Fruit fly (Drosophila melanogaster) whole organism, prepupa: Measurements from ENCODE around the gene He.

Experiments used
- Blimp-1 ChIP-seq: fragments of 200-800 bp; sonication (Bioruptor generic); optimal IDR thresholded peaks from 3 replicates; lab custom pipeline; 2017; ENCODE audit warnings: missing biosample characterization, missing genetic modification characterization, mild to moderate bottlenecking, moderate library complexity, missing genetic modification reagents
- CG10631 ChIP-seq: fragments of 200-800 bp; sonication (Bioruptor generic); optimal IDR thresholded peaks from 2 replicates; lab custom pipeline; 2016; ENCODE audit warnings: missing biosample characterization, missing genetic modification characterization
- CG10669 ChIP-seq: fragments of 200-800 bp; sonication (Bioruptor generic); optimal IDR thresholded peaks from 3 replicates; lab custom pipeline; 2018; ENCODE audit warnings: missing biosample characterization, mild to moderate bottlenecking, missing genetic modification characterization, moderate library complexity
- CG11294 ChIP-seq: fragments of 200-800 bp; sonication (Bioruptor generic); IDR thresholded peaks from 2 replicates; pipeline ENCODE4 v1.3.6; 2022; ENCODE audit warnings: missing biosample characterization, missing genetic modification characterization
- CG11762 ChIP-seq: fragments of 200-800 bp; sonication (Bioruptor generic); optimal IDR thresholded peaks from 3 replicates; lab custom pipeline; 2016; ENCODE audit warnings: missing biosample characterization, missing genetic modification characterization; ENCODE audit not compliant: insufficient read depth
- CG11902 ChIP-seq: fragments of 200-800 bp; sonication (Bioruptor generic); optimal IDR thresholded peaks from 3 replicates; lab custom pipeline; 2016; ENCODE audit warnings: missing biosample characterization, missing genetic modification characterization
- CG15336 ChIP-seq: fragments of 200-800 bp; sonication (Bioruptor generic); IDR thresholded peaks from 2 replicates; pipeline ENCODE4 v1.3.6; 2022; ENCODE audit warnings: missing biosample characterization, missing genetic modification characterization
- CG1621 ChIP-seq: fragments of 200-800 bp; sonication (Bioruptor generic); optimal IDR thresholded peaks from 3 replicates; lab custom pipeline; 2018; ENCODE audit warnings: missing biosample characterization, mild to moderate bottlenecking, missing genetic modification characterization
- CG3032 ChIP-seq: fragments of 200-800 bp; optimal IDR thresholded peaks from 2 replicates; lab custom pipeline; 2019; ENCODE audit warnings: missing biosample characterization, mild to moderate bottlenecking, missing genetic modification characterization, moderate library complexity
- CG31627 ChIP-seq: fragments of 200-800 bp; sonication (Bioruptor generic); optimal IDR thresholded peaks from 3 replicates; lab custom pipeline; 2016; ENCODE audit warnings: missing biosample characterization, missing genetic modification characterization
- CG32006 ChIP-seq: fragments of 200-800 bp; sonication (Bioruptor generic); optimal IDR thresholded peaks from 3 replicates; lab custom pipeline; 2017; ENCODE audit warnings: missing biosample characterization, mild to moderate bottlenecking, missing genetic modification characterization
- CG3919 ChIP-seq: fragments of 200-800 bp; sonication (Bioruptor generic); optimal IDR thresholded peaks from 3 replicates; lab custom pipeline; 2016; ENCODE audit warnings: missing biosample characterization, missing genetic modification characterization
- CG6163 ChIP-seq: fragments of 200-800 bp; sonication (Bioruptor generic); IDR thresholded peaks from 3 replicates; pipeline ENCODE4 v1.3.6; 2022; ENCODE audit warnings: missing biosample characterization, missing genetic modification characterization
- CG6808 ChIP-seq: fragments of 200-800 bp; sonication (Bioruptor generic); optimal IDR thresholded peaks from 3 replicates; lab custom pipeline; 2017; ENCODE audit warnings: missing biosample characterization, missing genetic modification characterization, mild to moderate bottlenecking, moderate library complexity, missing genetic modification reagents
- CG7368 ChIP-seq: fragments of 200-800 bp; sonication (Bioruptor generic); optimal IDR thresholded peaks from 3 replicates; lab custom pipeline; 2016; ENCODE audit warnings: missing biosample characterization, missing genetic modification characterization
- CG8119 ChIP-seq: fragments of 200-800 bp; sonication (Bioruptor generic); IDR thresholded peaks from 3 replicates; pipeline ENCODE4 v1.3.6; 2022; ENCODE audit warnings: missing biosample characterization, missing genetic modification characterization
- Eip75B ChIP-seq: fragments of 200-800 bp; sonication (Bioruptor generic); optimal IDR thresholded peaks from 3 replicates; lab custom pipeline; 2016; ENCODE audit warnings: missing biosample characterization, missing genetic modification characterization
- Eip78C ChIP-seq: fragments of 200-800 bp; sonication (Bioruptor generic); peaks from one replicate; lab custom pipeline; 2016; ENCODE audit warnings: missing biosample characterization, missing genetic modification characterization
- Eip93F ChIP-seq: fragments of 200-800 bp; sonication (Bioruptor generic); optimal IDR thresholded peaks from 2 replicates; lab custom pipeline; 2016; ENCODE audit warnings: missing biosample characterization, mild to moderate bottlenecking, missing genetic modification characterization
- Ets96B ChIP-seq: fragments of 200-800 bp; optimal IDR thresholded peaks from 2 replicates; lab custom pipeline; 2019; ENCODE audit warnings: missing biosample characterization, mild to moderate bottlenecking, missing genetic modification characterization, moderate library complexity
- Hr38 ChIP-seq: sonication (Bioruptor generic); optimal IDR thresholded peaks from 2 replicates; lab custom pipeline; 2016; ENCODE audit warnings: missing biosample characterization, missing genetic modification characterization
- Hr39 ChIP-seq: fragments of 200-800 bp; sonication (Bioruptor generic); optimal IDR thresholded peaks from 2 replicates; lab custom pipeline; 2016; ENCODE audit warnings: missing biosample characterization, missing genetic modification characterization
- Lpt ChIP-seq: fragments of 200-800 bp; sonication (Bioruptor generic); optimal IDR thresholded peaks from 3 replicates; lab custom pipeline; 2016; ENCODE audit warnings: missing biosample characterization, missing genetic modification characterization
- OdsH ChIP-seq: fragments of 200-800 bp; sonication (Bioruptor generic); optimal IDR thresholded peaks from 3 replicates; lab custom pipeline; 2016; ENCODE audit warnings: missing biosample characterization, missing genetic modification characterization
- Sox102F ChIP-seq: fragments of 200-800 bp; sonication (Bioruptor generic); optimal IDR thresholded peaks from 2 replicates; lab custom pipeline; 2016; ENCODE audit warnings: missing biosample characterization, mild to moderate bottlenecking, missing genetic modification characterization
- achi ChIP-seq: fragments of 200-800 bp; sonication (Bioruptor generic); optimal IDR thresholded peaks from 3 replicates; lab custom pipeline; 2016; ENCODE audit warnings: missing biosample characterization, missing genetic modification characterization
- cyc ChIP-seq: fragments of 200-800 bp; sonication (Bioruptor generic); optimal IDR thresholded peaks from 3 replicates; lab custom pipeline; 2016; ENCODE audit warnings: missing biosample characterization, missing genetic modification characterization
- dac ChIP-seq: fragments of 200-800 bp; sonication (Bioruptor generic); optimal IDR thresholded peaks from 2 replicates; lab custom pipeline; 2017; ENCODE audit warnings: missing biosample characterization, mild to moderate bottlenecking, missing genetic modification characterization
- dsx ChIP-seq: fragments of 200-800 bp; optimal IDR thresholded peaks from 3 replicates; lab custom pipeline; 2019; ENCODE audit warnings: missing biosample characterization, mild to moderate bottlenecking, missing genetic modification characterization, moderate library complexity; ENCODE audit not compliant: poor library complexity, severe bottlenecking
- esn ChIP-seq: fragments of 200-800 bp; sonication (Bioruptor generic); optimal IDR thresholded peaks from 2 replicates; lab custom pipeline; 2016; ENCODE audit warnings: missing biosample characterization, mild to moderate bottlenecking, missing genetic modification characterization, moderate library complexity
- fd59A ChIP-seq: fragments of 200-800 bp; sonication (Bioruptor generic); optimal IDR thresholded peaks from 2 replicates; lab custom pipeline; 2017; ENCODE audit warnings: missing biosample characterization, mild to moderate bottlenecking, missing genetic modification characterization, missing genetic modification reagents
- fd85E ChIP-seq: fragments of 200-800 bp; sonication (Bioruptor generic); optimal IDR thresholded peaks from 3 replicates; lab custom pipeline; 2016; ENCODE audit warnings: missing biosample characterization, missing genetic modification characterization
- fkh ChIP-seq: fragments of 200-800 bp; sonication (Bioruptor generic); optimal IDR thresholded peaks from 3 replicates; lab custom pipeline; 2017; ENCODE audit warnings: missing biosample characterization, mild to moderate bottlenecking, missing genetic modification characterization, moderate library complexity
- lz ChIP-seq: fragments of 200-800 bp; sonication (Bioruptor generic); optimal IDR thresholded peaks from 3 replicates; lab custom pipeline; 2016; ENCODE audit warnings: missing biosample characterization, missing genetic modification characterization
- net ChIP-seq: fragments of 200-800 bp; sonication (Bioruptor generic); optimal IDR thresholded peaks from 3 replicates; lab custom pipeline; 2016; ENCODE audit warnings: missing biosample characterization, missing genetic modification characterization
- pdm3 ChIP-seq: fragments of 200-800 bp; sonication (Bioruptor generic); optimal IDR thresholded peaks from 3 replicates; lab custom pipeline; 2016; ENCODE audit warnings: missing biosample characterization, missing genetic modification characterization
- svp ChIP-seq: fragments of 200-800 bp; sonication (Bioruptor generic); peaks from one replicate; lab custom pipeline; 2016; ENCODE audit warnings: missing biosample characterization, missing genetic modification characterization
- topi ChIP-seq: fragments of 200-800 bp; sonication (Bioruptor generic); optimal IDR thresholded peaks from 3 replicates; lab custom pipeline; 2016; ENCODE audit warnings: missing biosample characterization, missing genetic modification characterization
- vri ChIP-seq: fragments of 200-800 bp; sonication (Bioruptor generic); optimal IDR thresholded peaks from 3 replicates; lab custom pipeline; 2016; ENCODE audit warnings: missing biosample characterization, mild to moderate bottlenecking, missing genetic modification characterization

Gene He

DNA sequence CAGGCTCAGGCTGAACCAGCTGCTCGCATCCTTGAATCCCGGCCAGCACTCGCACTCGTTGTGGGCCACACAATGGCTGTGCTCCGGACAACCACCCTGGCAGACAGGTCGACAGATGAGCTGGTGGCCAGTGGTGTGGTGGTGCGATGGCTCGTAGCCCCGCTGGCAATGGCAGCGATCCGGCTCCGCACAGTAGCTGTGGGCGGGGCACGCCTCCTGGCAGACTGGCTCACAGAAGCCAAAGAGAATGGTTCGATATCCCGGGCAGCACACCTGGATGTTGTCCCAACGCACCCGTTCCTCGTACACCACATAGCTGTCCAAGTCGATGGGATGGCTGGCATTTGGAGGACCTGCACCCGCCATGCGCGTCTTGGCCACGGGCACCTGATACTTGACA lies 46.9 kb upstream of the He start:
- no peak for TF ChIP-seq Hr39 (GFP tag; lab: Kevin White, UChicago)
- no peak for TF ChIP-seq CG11902
- no peak for TF ChIP-seq Hr38 (GFP tag; lab: Kevin White, UChicago)
- no peak for TF ChIP-seq lz
- no peak for TF ChIP-seq net (GFP tag; lab: Kevin White, UChicago)
- no peak for TF ChIP-seq fd85E (GFP tag; lab: Kevin White, UChicago)
- TF ChIP-seq Eip93F (GFP tag; lab: Kevin White, UChicago) = no peak

DNA sequence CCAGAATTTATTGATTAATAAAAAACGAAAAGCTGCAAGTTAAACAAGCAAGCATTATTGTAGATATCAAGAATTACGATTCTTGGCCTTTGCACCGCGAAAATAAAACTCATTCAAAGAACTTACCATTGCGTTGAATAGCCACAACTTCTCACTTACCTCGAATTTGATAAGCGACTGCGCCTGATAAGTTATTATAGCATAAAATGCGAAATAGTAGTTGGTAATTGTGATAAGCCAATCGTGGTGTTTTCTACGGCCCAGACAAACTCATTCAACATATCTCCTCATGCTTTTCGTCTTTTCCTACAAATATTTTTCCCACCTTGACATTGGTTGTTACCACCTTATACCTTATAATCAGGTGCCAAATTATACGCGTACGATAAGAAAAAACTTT lies 42.4 kb upstream of the He start:
- TF ChIP-seq fd85E (GFP tag; lab: Kevin White, UChicago) (no peak), vri (peak; percentile 44)

DNA sequence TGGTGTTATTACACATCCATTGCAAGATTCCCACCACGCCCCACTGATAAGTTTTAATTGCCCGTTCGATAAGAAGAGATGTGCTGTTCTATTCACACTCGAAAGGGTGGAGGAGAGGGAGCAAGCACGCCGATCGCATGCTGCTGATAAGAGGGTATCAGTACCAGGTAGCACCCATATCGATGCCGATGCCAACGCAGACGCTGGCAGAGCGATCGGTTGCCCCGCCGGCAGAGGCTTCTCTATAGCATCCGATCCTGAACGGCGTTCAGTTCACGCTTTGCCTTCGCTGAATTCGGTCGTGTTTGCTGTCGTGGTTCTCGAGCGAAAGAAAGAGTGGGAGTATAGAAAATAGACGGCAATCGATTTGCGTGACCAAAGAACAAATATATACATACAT lies 40.7 kb upstream of the He start:
- TF ChIP-seq Eip78C (GFP tag; lab: Kevin White, UChicago) = no peak
- TF ChIP-seq CG31627 (GFP tag; lab: Kevin White, UChicago) = no peak
- TF ChIP-seq fkh (GFP tag; lab: Kevin White, UChicago) = peak; percentile 27
- no peak for TF ChIP-seq CG1621 (tag; lab: Kevin White, UChicago)
- TF ChIP-seq Hr38 (GFP tag; lab: Kevin White, UChicago) = no peak
- no peak for TF ChIP-seq fd59A (GFP tag; lab: Kevin White, UChicago)
- TF ChIP-seq Eip93F (GFP tag; lab: Kevin White, UChicago) = no peak
- TF ChIP-seq vri = peak; percentile 54
- no peak for TF ChIP-seq esn (GFP tag; lab: Kevin White, UChicago)
- no peak for TF ChIP-seq pdm3 (GFP tag; lab: Kevin White, UChicago)
- no peak for TF ChIP-seq Hr39 (GFP tag; lab: Kevin White, UChicago)
- no peak for TF ChIP-seq Ets96B (tag; lab: Kevin White, UChicago)
- no peak for TF ChIP-seq Sox102F (GFP tag; lab: Kevin White, UChicago)
- TF ChIP-seq CG11902 = no peak
- no peak for TF ChIP-seq CG10631 (GFP tag; lab: Kevin White, UChicago)
- TF ChIP-seq svp = peak; percentile 85
- no peak for TF ChIP-seq Blimp-1 (GFP tag; lab: Kevin White, UChicago)
- no peak for TF ChIP-seq CG3919 (GFP tag; lab: Kevin White, UChicago)
- TF ChIP-seq, all 60 proteins: peak for 3

DNA sequence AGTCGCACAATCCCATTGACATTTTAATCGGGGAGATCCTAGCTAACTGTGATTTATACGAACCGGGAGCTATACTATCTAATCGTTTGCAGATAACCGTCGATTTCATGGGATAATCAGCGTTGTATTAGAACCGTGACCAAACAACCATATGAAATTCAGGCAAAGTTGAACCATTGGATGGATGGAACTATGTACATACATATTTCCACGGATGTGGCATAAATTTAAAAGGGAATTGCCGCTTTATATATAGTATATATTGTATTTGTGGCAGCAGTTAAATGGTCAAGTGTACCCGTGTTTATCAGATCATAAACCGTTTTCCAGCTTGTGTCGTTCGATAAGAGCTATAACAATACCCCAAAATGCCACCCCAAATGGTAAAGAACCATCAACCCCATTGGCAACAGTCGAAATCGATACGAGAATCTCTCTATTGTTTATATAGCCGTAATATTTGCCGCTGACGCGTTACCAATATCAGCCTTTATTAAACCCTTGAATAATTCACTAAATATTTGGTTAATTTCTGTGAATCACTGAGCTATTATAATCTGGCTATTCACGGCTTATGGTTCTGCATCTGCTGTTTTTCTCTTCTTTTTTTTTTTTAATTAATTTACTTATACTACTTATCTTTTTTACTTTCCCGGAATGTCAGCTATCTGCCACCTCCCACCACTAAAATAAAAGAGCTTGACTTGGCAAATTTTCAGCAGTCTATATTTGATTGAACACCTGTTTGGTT lies 39.7 kb upstream of the He start, which contains the start of gene bgm:
bgm (plus strand) TSS at position 701 of the 751 bp plus-strand sequence.
- TF ChIP-seq Eip75B (no peak), CG32006 (no peak), CG11294 (GFP tag; lab: Robert Waterston, UW) (no peak), Lpt (GFP tag; lab: Kevin White, UChicago) (no peak), vri (peak; percentile 7), svp (peak; percentile 20), CG11762 (no peak)

- TF ChIP-seq CG8119 (GFP tag; lab: Robert Waterston, UW) (no peak; the same call in 2 of the 3 replicates), CG15336 (GFP tag; lab: Robert Waterston, UW) (no peak), dsx (GFP tag; lab: Kevin White, UChicago) (no peak), fd85E (GFP tag; lab: Kevin White, UChicago) (no peak), fkh (GFP tag; lab: Kevin White, UChicago) (no peak), OdsH (GFP tag; lab: Kevin White, UChicago) (peak; percentile 26), CG6808 (no peak), CG10669 (GFP tag; lab: Kevin White, UChicago) (peak; percentile 17), CG6163 (peak; percentile 34; the same call in 2 of the 3 replicates), Lpt (GFP tag; lab: Kevin White, UChicago) (no peak), dac (GFP tag; lab: Kevin White, UChicago) (no peak), CG3032 (tag; lab: Kevin White, UChicago) (no peak), Ets96B (tag; lab: Kevin White, UChicago) (peak; percentile 9), Hr39 (GFP tag; lab: Kevin White, UChicago) (peak; percentile 2), CG32006 (no peak), topi (peak; percentile 16), pdm3 (GFP tag; lab: Kevin White, UChicago) (peak; percentile 13), Eip78C (GFP tag; lab: Kevin White, UChicago) (peak; percentile 72), CG7368 (no peak), CG11762 (no peak), svp (peak; percentile 79), achi (GFP tag; lab: Kevin White, UChicago) (no peak), Sox102F (GFP tag; lab: Kevin White, UChicago) (no peak), cyc (GFP tag; lab: Kevin White, UChicago) (peak; percentile 39), Eip93F (GFP tag; lab: Kevin White, UChicago) (no peak), net (GFP tag; lab: Kevin White, UChicago) (no peak)
Measured at dm6 chr2L:14011591-14012303, 39.0 kb upstream of the He start.
